Worm (Caenorhabditis elegans): Measurements from ENCODE around the gene iff-2.

Gene iff-2

ce11 chrII:8546975-8547374, 14.2 kb downstream of the iff-2 start (continued):
- TF ChIP-seq skn-1 (tag; optimal IDR thresholded peaks at IDR 0.05): no peak
- no peak for TF ChIP-seq Y48G9A.11 (GFP tag; IDR thresholded peaks at IDR 0.05)
- TF ChIP-seq mdt-29 (GFP tag; IDR thresholded peaks at IDR 0.05): no peak; the same call in 1 of the 2 replicates
- peak; percentile 63 for TF ChIP-seq zfp-2 (tag; optimal IDR thresholded peaks at IDR 0.05)
- no peak for TF ChIP-seq daf-12 (tag; optimal IDR thresholded peaks at IDR 0.05)
- no peak for TF ChIP-seq ceh-82 (tag; optimal IDR thresholded peaks at IDR 0.05)
- TF ChIP-seq ZK337.2 (GFP tag; IDR thresholded peaks at IDR 0.05): peak; percentile 79; the same call in 1 of the 2 replicates
- no peak for TF ChIP-seq unc-39 (tag; optimal IDR thresholded peaks at IDR 0.05)
- no peak for TF ChIP-seq zip-2 (tag; optimal IDR thresholded peaks at IDR 0.05)
- TF ChIP-seq dmd-6 (GFP tag; IDR thresholded peaks at IDR 0.05): no peak
- TF ChIP-seq ces-1 (GFP tag; optimal IDR thresholded peaks at IDR 0.05): no peak
- TF ChIP-seq dmd-8 (GFP tag; IDR thresholded peaks at IDR 0.05): no peak; the same call in none of the 2 replicates
- peak; percentile 80 for TF ChIP-seq Y5F2A.4 (GFP tag; optimal IDR thresholded peaks at IDR 0.05)
- peak; percentile 74 for TF ChIP-seq hlh-30 (tag; optimal IDR thresholded peaks at IDR 0.05; ENCODE audit: insufficient read depth)
- TF ChIP-seq ztf-11 (tag; optimal IDR thresholded peaks at IDR 0.05): no peak
- peak; percentile 98 for TF ChIP-seq lim-7 (GFP tag; IDR thresholded peaks at IDR 0.05)
- TF ChIP-seq daf-16 (GFP tag; optimal IDR thresholded peaks at IDR 0.05): peak; percentile 54 to 86
- TF ChIP-seq daf-16 (tag; optimal IDR thresholded peaks at IDR 0.05): peak; percentile 77
- TF ChIP-seq snpc-1.2 (GFP tag; IDR thresholded peaks at IDR 0.05): no peak; the same call in 1 of the 2 replicates
- peak; percentile 61; the same call in 1 of the 2 replicates for TF ChIP-seq saeg-2 (GFP tag; IDR thresholded peaks at IDR 0.05)
- TF ChIP-seq nhr-41 (GFP tag; IDR thresholded peaks at IDR 0.05): peak; percentile 53; the same call in 1 of the 2 replicates
- TF ChIP-seq ceh-20 (GFP tag; IDR thresholded peaks at IDR 0.05): no peak
- TF ChIP-seq snpc-4 (tag; optimal IDR thresholded peaks at IDR 0.05): no peak
- no peak for TF ChIP-seq ama-1 (optimal IDR thresholded peaks at IDR 0.05)
- TF ChIP-seq mep-1 (tag; optimal IDR thresholded peaks at IDR 0.05): no peak
- TF ChIP-seq gei-8 (GFP tag; optimal IDR thresholded peaks at IDR 0.05): peak; percentile 84
- no peak for TF ChIP-seq ceh-32 (tag; optimal IDR thresholded peaks at IDR 0.05; ENCODE audit: poor library complexity)
- peak; percentile 95 for TF ChIP-seq pha-4 (GFP tag; IDR thresholded peaks at IDR 0.05)
- TF ChIP-seq pha-4 (tag; optimal IDR thresholded peaks at IDR 0.05): no peak
- peak; percentile 87 for TF ChIP-seq ctbp-1 (GFP tag; IDR thresholded peaks at IDR 0.05)
- peak; percentile 85 for TF ChIP-seq spr-1 (tag; optimal IDR thresholded peaks at IDR 0.05)
- TF ChIP-seq nhr-76 (tag; optimal IDR thresholded peaks at IDR 0.05): no peak
- no peak for TF ChIP-seq zag-1 (tag; optimal IDR thresholded peaks at IDR 0.05)
- no peak for TF ChIP-seq egl-27 (tag; optimal IDR thresholded peaks at IDR 0.05)
- TF ChIP-seq F26F4.8 (GFP tag; conservative IDR thresholded peaks at IDR 0.05): peak; percentile 91
- TF ChIP-seq F44E2.7 (GFP tag; IDR thresholded peaks at IDR 0.05): no peak; the same call in 1 of the 2 replicates
- no peak for TF ChIP-seq jun-1 (tag; optimal IDR thresholded peaks at IDR 0.05)
- TF ChIP-seq nhr-11 (tag; optimal IDR thresholded peaks at IDR 0.05): peak; percentile 32
- TF ChIP-seq madf-9 (GFP tag; conservative IDR thresholded peaks at IDR 0.05): peak; percentile 72
- peak; percentile 55 for TF ChIP-seq F49E8.2 (tag; optimal IDR thresholded peaks at IDR 0.05; ENCODE audit: borderline replicate concordance)
- TF ChIP-seq F10B5.3 (tag; optimal IDR thresholded peaks at IDR 0.05): no peak
- peak; percentile 21 for TF ChIP-seq F37D6.2 (tag; optimal IDR thresholded peaks at IDR 0.05)
- TF ChIP-seq mes-2 (tag; optimal IDR thresholded peaks at IDR 0.05; ENCODE audit: poor library complexity, severe bottlenecking): no peak
- TF ChIP-seq T20F7.1 (GFP tag; optimal IDR thresholded peaks at IDR 0.05): peak; percentile 69
- TF ChIP-seq nhr-77 (tag; optimal IDR thresholded peaks at IDR 0.05): peak; percentile 13
- peak; percentile 54 for TF ChIP-seq nhr-48 (tag; optimal IDR thresholded peaks at IDR 0.05)
- TF ChIP-seq unc-62 (GFP tag; optimal IDR thresholded peaks at IDR 0.05 in 1 of 2): no peak
- TF ChIP-seq unc-62 (tag; optimal IDR thresholded peaks at IDR 0.05): no peak
- TF ChIP-seq rbr-2 (tag; optimal IDR thresholded peaks at IDR 0.05): peak; percentile 59
- peak; percentile 15 for TF ChIP-seq aly-2 (tag; optimal IDR thresholded peaks at IDR 0.05)
- peak; percentile 89 for TF ChIP-seq nhr-111 (GFP tag; optimal IDR thresholded peaks at IDR 0.05)
- TF ChIP-seq ceh-44 (GFP tag; IDR thresholded peaks at IDR 0.05): peak; percentile 70; the same call in 1 of the 2 replicates
- TF ChIP-seq mxl-3 (GFP tag; optimal IDR thresholded peaks at IDR 0.05): peak; percentile 88
